Fruit fly (Drosophila melanogaster) ovary, adult (tissue): Measurements from ENCODE around the gene bt.
"Not testable (repeated sequence)": the region's sequence is repeated elsewhere in the genome, so short reads cannot be mapped to it uniquely, and the experiment has no call there.

Experiments
- CG17801 ChIP-seq: fragments of 200-800 bp; optimal IDR thresholded peaks from 2 replicates; lab custom pipeline; 2019; ENCODE audit warnings: missing biosample characterization, mild to moderate bottlenecking, missing genetic modification characterization, moderate library complexity; ENCODE audit not compliant: partially characterized antibody

The bt gene

DNA sequence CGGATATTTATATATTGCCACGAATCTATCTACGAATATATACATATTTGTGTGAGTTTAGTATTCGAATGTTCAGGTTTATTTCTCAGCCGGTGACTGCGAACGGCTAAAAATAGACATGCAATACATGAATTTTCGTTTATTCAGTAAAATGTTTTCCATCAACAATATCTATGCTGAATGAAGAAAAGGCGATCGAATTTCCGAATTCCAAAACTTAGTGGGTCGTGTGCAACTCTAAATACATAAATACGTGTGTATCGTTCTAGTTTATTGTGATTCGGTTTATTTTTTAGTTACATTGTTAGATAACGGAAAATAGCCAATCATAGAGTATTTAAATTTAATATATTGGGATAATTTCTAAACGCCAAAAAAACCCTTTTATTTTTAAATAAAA, 885 bp downstream of the bt start:
- TF ChIP-seq CG17801 (GFP tag; lab: Kevin White, UChicago): no peak

DNA sequence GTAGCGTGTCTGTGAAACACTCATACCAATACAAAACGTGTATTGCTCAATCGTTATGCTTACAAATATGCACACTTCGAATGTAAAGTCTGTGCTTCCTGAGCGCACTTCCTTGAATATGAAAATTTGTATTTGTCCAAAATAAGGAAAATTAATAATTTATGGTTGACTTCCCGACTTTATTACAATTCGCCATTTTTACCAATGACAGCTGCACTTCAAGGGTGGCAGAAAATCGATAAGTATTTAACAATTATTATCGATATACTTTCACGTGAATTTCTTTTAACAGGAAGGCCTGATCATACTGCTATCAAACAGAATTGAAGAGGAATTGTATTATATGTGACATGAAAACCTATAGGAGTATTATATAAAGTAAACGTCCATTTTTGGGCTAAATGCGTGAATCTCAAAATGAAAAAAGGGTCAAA, 63.2 kb downstream of the bt start:
- TF ChIP-seq CG17801 (GFP tag; lab: Kevin White, UChicago): peak; percentile 55

DNA sequence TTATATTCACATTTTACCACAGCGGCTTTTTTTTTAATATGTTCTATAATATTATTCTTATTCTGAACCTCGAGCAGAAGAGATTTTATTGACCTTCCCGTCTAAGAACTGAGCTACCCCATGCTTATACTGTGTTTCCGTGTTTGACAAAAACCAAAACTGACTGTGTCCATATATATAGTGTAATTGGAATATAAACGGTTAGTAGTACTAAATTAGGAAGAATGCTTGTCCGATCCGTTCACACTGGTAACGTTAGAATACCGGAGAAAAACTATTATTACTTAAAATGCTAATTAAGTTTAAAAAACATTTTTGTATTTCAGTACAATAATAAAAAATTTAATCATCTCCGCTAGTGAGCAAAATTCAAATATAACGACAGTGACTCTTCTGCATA, 64.2 kb downstream of the bt start:
- TF ChIP-seq CG17801 (GFP tag; lab: Kevin White, UChicago): no peak

- TF ChIP-seq CG17801 (GFP tag; lab: Kevin White, UChicago): not testable (repeated sequence)
These were observed 64.7 kb downstream of the bt start, which contains the start of gene MED26 for dm6 chr4:788878-789277. Gene MED26, minus strand, starts transcription at chr4:788978.

dm6 chr4:806960-807359, 82.8 kb downstream of the bt start:
- TF ChIP-seq CG17801 (GFP tag; lab: Kevin White, UChicago): no peak

dm6 chr4:807422-808391, 83.5 kb downstream of the bt start:
- no peak for TF ChIP-seq CG17801 (GFP tag; lab: Kevin White, UChicago)

dm6 chr4:810864-811263, 86.7 kb downstream of the bt start:
- TF ChIP-seq CG17801 (GFP tag; lab: Kevin White, UChicago): no peak

DNA sequence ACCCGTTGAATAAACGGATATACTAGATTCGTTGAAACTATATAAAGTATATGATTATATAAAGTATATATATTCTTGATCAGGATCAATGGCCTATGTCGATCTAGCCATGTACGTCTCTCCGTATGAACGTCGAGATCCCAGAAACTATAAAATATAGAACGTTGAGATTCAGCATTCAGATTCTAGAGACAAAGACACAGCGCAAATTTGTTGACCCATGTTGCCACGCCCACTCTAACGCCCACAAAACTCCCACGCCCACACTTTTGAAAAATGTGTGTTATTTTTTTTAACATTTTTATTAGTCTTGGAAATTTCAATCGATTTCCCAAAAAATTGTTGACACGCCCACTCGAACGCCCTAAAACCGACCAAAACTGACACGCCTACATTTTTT, 92.3 kb downstream of the bt start:
- no peak for TF ChIP-seq CG17801 (GFP tag; lab: Kevin White, UChicago)

DNA sequence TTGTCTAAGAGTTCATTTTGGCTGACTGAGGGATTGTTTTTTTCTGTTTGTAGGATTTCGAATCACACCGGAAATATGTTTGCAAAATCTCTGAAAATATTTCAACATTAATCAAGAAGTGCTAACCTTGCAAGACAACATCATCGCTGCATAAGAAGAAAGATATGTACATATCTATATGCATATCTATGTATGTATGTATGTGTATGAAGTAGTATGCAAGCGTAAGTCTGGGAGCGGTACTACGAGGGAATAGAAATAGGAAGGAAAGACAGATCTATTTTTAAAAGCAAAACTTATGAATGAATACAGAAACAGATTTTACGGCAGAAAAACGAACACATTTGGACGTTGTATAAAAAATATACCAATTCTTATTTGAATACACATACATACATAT, 93.6 kb downstream of the bt start:
- TF ChIP-seq CG17801 (GFP tag; lab: Kevin White, UChicago): no peak

dm6 chr4:824043-824442, 99.8 kb downstream of the bt start:
- no peak for TF ChIP-seq CG17801 (GFP tag; lab: Kevin White, UChicago)
